Fruit fly (Drosophila melanogaster) whole organism, adult: ENCODE measurements around the gene CG8202.

Experiments used
- CG12768 ChIP-seq: fragments of 200-800 bp; sonication (Bioruptor generic); optimal IDR thresholded peaks from 2 replicates; lab custom pipeline; 2017; ENCODE audit warnings: missing biosample characterization, missing genetic modification characterization, mild to moderate bottlenecking, moderate library complexity, missing genetic modification reagents
- CG1620 ChIP-seq: fragments of 200-800 bp; sonication (Bioruptor generic); optimal IDR thresholded peaks from 2 replicates; lab custom pipeline; 2016; ENCODE audit warnings: missing biosample characterization, missing genetic modification characterization
- CG33017 ChIP-seq: fragments of 200-800 bp; sonication (Bioruptor generic); optimal IDR thresholded peaks from 2 replicates; lab custom pipeline; 2018; ENCODE audit warnings: missing biosample characterization, mild to moderate bottlenecking, missing genetic modification characterization, moderate library complexity
- CG7045 ChIP-seq: fragments of 200-800 bp; sonication (Bioruptor generic); optimal IDR thresholded peaks from 2 replicates; lab custom pipeline; 2017; ENCODE audit warnings: missing biosample characterization, mild to moderate bottlenecking, missing genetic modification characterization
- CG7101 ChIP-seq: fragments of 200-800 bp; sonication (Bioruptor generic); optimal IDR thresholded peaks from 2 replicates; lab custom pipeline; 2018; ENCODE audit warnings: missing biosample characterization, mild to moderate bottlenecking, missing genetic modification characterization, moderate library complexity
- Clk ChIP-seq: fragments of 200-800 bp; sonication (Bioruptor generic); optimal IDR thresholded peaks from 2 replicates; lab custom pipeline; 2017; ENCODE audit warnings: missing biosample characterization, missing genetic modification characterization
- Crg-1 ChIP-seq: fragments of 200-800 bp; sonication (Bioruptor generic); optimal IDR thresholded peaks from 2 replicates; lab custom pipeline; 2016; ENCODE audit warnings: missing biosample characterization, missing genetic modification characterization
- kay ChIP-seq: fragments of 200-800 bp; sonication (Bioruptor generic); peaks from one replicate; lab custom pipeline; 2016; ENCODE audit warnings: missing biosample characterization, missing genetic modification characterization, borderline replicate concordance
- pad ChIP-seq: fragments of 200-800 bp; sonication (Bioruptor generic); optimal IDR thresholded peaks from 3 replicates; lab custom pipeline; 2017; ENCODE audit warnings: missing biosample characterization, missing genetic modification characterization, mild to moderate bottlenecking, moderate library complexity, missing genetic modification reagents
- tj ChIP-seq: fragments of 200-800 bp; sonication (Bioruptor generic); optimal IDR thresholded peaks from 3 replicates; lab custom pipeline; 2017; ENCODE audit warnings: missing biosample characterization, mild to moderate bottlenecking, missing genetic modification characterization, moderate library complexity
- toe ChIP-seq: fragments of 200-800 bp; sonication (Bioruptor generic); optimal IDR thresholded peaks from 2 replicates; lab custom pipeline; 2016; ENCODE audit warnings: missing biosample characterization, missing genetic modification characterization

- TF ChIP-seq CG33017 (tag; lab: Kevin White, UChicago) = no peak
- TF ChIP-seq CG12768 (GFP tag; lab: Kevin White, UChicago) = no peak
- TF ChIP-seq tj (GFP tag; lab: Kevin White, UChicago) = no peak
- no peak for TF ChIP-seq CG1620 (GFP tag; lab: Kevin White, UChicago)
- no peak for TF ChIP-seq CG7101 (tag; lab: Kevin White, UChicago)
- no peak for TF ChIP-seq kay
- TF ChIP-seq toe = no peak
- TF ChIP-seq Crg-1 (GFP tag; lab: Kevin White, UChicago) = no peak
- no peak for TF ChIP-seq pad
- TF ChIP-seq Clk (GFP tag; lab: Kevin White, UChicago) = no peak
- no peak for TF ChIP-seq CG7045 (GFP tag; lab: Kevin White, UChicago)
These were observed 36.1 kb downstream of the CG8202 start, which contains the start of the genes CG34135 and CG11768 for dm6 chr3R:8767998-8768397.
